Worm (Caenorhabditis elegans) whole organism, L2 larva: Measurements from ENCODE around the gene sox-3.
A peak's percentile ranks its signal among the peaks of the same experiment; 100 is the strongest.

Experiments used
- F13H6.1 ChIP-seq: sonication (generic microtip); optimal IDR thresholded peaks from 2 replicates; lab custom pipeline; 2016; ENCODE audit warnings: missing genetic modification characterization, missing compliant biosample characterization
- alr-1 ChIP-seq: fragments of 150-350 bp; optimal IDR thresholded peaks from 2 replicates; lab custom pipeline; 2014; ENCODE audit warnings: missing biosample characterization, missing genetic modification characterization
- ama-1 ChIP-seq: fragments of 150-350 bp; optimal IDR thresholded peaks from 2 replicates; lab custom pipeline; 2018; ENCODE audit warnings: inconsistent platforms
- blmp-1 ChIP-seq: sonication (generic microtip); optimal IDR thresholded peaks from 2 replicates; lab custom pipeline; 2017; ENCODE audit warnings: missing genetic modification characterization, mild to moderate bottlenecking, missing compliant biosample characterization, antibody characterized with exemption, moderate library complexity; ENCODE audit not compliant: insufficient read depth
- ceh-16 ChIP-seq: fragments of 150-350 bp; optimal IDR thresholded peaks from 2 replicates; lab custom pipeline; 2014; ENCODE audit warnings: missing biosample characterization, missing genetic modification characterization
- crh-2 ChIP-seq: sonication (generic microtip); optimal IDR thresholded peaks from 2 replicates; lab custom pipeline; 2017; ENCODE audit warnings: missing biosample characterization, missing genetic modification characterization
- dmd-4 ChIP-seq: sonication (generic microtip); optimal IDR thresholded peaks from 2 replicates; lab custom pipeline; 2017; ENCODE audit warnings: missing biosample characterization, missing genetic modification characterization
- egl-27 ChIP-seq: sonication (generic microtip); optimal IDR thresholded peaks from 3 replicates; lab custom pipeline; 2017; ENCODE audit warnings: missing biosample characterization, missing genetic modification reagents, missing genetic modification characterization
- elt-1 ChIP-seq: fragments of 150-350 bp; optimal IDR thresholded peaks from 2 replicates; lab custom pipeline; 2014; ENCODE audit warnings: missing biosample characterization, missing genetic modification characterization
- gmeb-1 ChIP-seq: fragments of 150-350 bp; optimal IDR thresholded peaks from 2 replicates; lab custom pipeline; 2014; ENCODE audit warnings: missing biosample characterization, missing genetic modification characterization
- lin-11 ChIP-seq: fragments of 150-350 bp; sonication (generic microtip); optimal IDR thresholded peaks from 2 replicates; lab custom pipeline; 2014; ENCODE audit warnings: missing biosample characterization, missing genetic modification characterization, inconsistent platforms, mixed read lengths
- lin-13 ChIP-seq: fragments of 150-350 bp; optimal IDR thresholded peaks from 2 replicates; lab custom pipeline; 2014; ENCODE audit warnings: missing biosample characterization, missing genetic modification reagents, missing genetic modification characterization
- lin-39 ChIP-seq: fragments of 150-350 bp; optimal IDR thresholded peaks from 2 replicates; lab custom pipeline; 2014; ENCODE audit warnings: missing biosample characterization, missing genetic modification reagents, missing genetic modification characterization
- mbf-1 ChIP-seq: sonication (generic microtip); optimal IDR thresholded peaks from 2 replicates; lab custom pipeline; 2017; ENCODE audit warnings: missing biosample characterization, missing genetic modification characterization
- mdl-1 ChIP-seq, 2 experiments: fragments of 150-350 bp in 1 of 2; sonication (generic microtip) in 1 of 2; optimal IDR thresholded peaks; 2 replicates each; lab custom pipeline; 2017; ENCODE audit warnings: missing biosample characterization in 2 of 2, missing genetic modification characterization in 2 of 2
- nhr-10 ChIP-seq: sonication (generic microtip); optimal IDR thresholded peaks from 2 replicates; lab custom pipeline; 2017; ENCODE audit warnings: missing biosample characterization, missing genetic modification characterization
- nhr-11 ChIP-seq: fragments of 150-350 bp; optimal IDR thresholded peaks from 2 replicates; lab custom pipeline; 2014; ENCODE audit warnings: missing biosample characterization, missing genetic modification characterization
- nhr-129 ChIP-seq: fragments of 150-350 bp; optimal IDR thresholded peaks from 2 replicates; lab custom pipeline; 2014; ENCODE audit warnings: missing biosample characterization, missing genetic modification characterization
- nhr-21 ChIP-seq: fragments of 150-350 bp; optimal IDR thresholded peaks from 2 replicates; lab custom pipeline; 2014; ENCODE audit warnings: missing biosample characterization, missing genetic modification characterization
- nhr-23 ChIP-seq: fragments of 150-350 bp; optimal IDR thresholded peaks from 2 replicates; lab custom pipeline; 2014; ENCODE audit warnings: missing biosample characterization, missing genetic modification reagents, missing genetic modification characterization
- nhr-237 ChIP-seq: fragments of 150-350 bp; optimal IDR thresholded peaks from 2 replicates; lab custom pipeline; 2014; ENCODE audit warnings: missing biosample characterization, missing genetic modification characterization
- nhr-6 ChIP-seq: fragments of 150-350 bp; optimal IDR thresholded peaks from 2 replicates; lab custom pipeline; 2014; ENCODE audit warnings: missing biosample characterization, missing genetic modification characterization
- peb-1 ChIP-seq: fragments of 150-350 bp; optimal IDR thresholded peaks from 2 replicates; lab custom pipeline; 2014; ENCODE audit warnings: missing biosample characterization, missing genetic modification characterization
- skn-1 ChIP-seq: sonication (generic microtip); optimal IDR thresholded peaks from 2 replicates; lab custom pipeline; 2017; ENCODE audit warnings: missing biosample characterization, missing genetic modification characterization
- sma-9 ChIP-seq, 2 experiments: fragments of 150-350 bp in 1 of 2; sonication (generic microtip) in 1 of 2; optimal IDR thresholded peaks; 2 replicates each; lab custom pipeline; 2014 to 2016; ENCODE audit warnings: missing genetic modification characterization in 2 of 2, mild to moderate bottlenecking in 1 of 2, missing biosample characterization in 1 of 2, missing compliant biosample characterization in 1 of 2, missing genetic modification reagents in 1 of 2, moderate library complexity in 1 of 2
- snpc-4 ChIP-seq: fragments of 150-350 bp; optimal IDR thresholded peaks from 2 replicates; lab custom pipeline; 2014; ENCODE audit warnings: missing biosample characterization, missing genetic modification characterization
- unc-39 ChIP-seq: fragments of 150-350 bp; optimal IDR thresholded peaks from 2 replicates; lab custom pipeline; 2014; ENCODE audit warnings: missing biosample characterization, missing genetic modification characterization
- zag-1 ChIP-seq: fragments of 150-350 bp; optimal IDR thresholded peaks from 2 replicates; lab custom pipeline; 2014; ENCODE audit warnings: missing biosample characterization, missing genetic modification characterization
- ztf-1 ChIP-seq: fragments of 200-800 bp; sonication (Bioruptor generic); conservative IDR thresholded peaks from 2 replicates; pipeline ENCODE4 v1.3.6; 2022; ENCODE audit warnings: missing genetic modification characterization, missing compliant biosample characterization
- ztf-11 ChIP-seq: sonication (generic microtip); optimal IDR thresholded peaks from 2 replicates; lab custom pipeline; 2017; ENCODE audit warnings: missing biosample characterization, missing genetic modification characterization
- ztf-4 ChIP-seq: fragments of 150-350 bp; optimal IDR thresholded peaks from 2 replicates; lab custom pipeline; 2014; ENCODE audit warnings: missing biosample characterization, missing genetic modification characterization

sox-3 gene

DNA sequence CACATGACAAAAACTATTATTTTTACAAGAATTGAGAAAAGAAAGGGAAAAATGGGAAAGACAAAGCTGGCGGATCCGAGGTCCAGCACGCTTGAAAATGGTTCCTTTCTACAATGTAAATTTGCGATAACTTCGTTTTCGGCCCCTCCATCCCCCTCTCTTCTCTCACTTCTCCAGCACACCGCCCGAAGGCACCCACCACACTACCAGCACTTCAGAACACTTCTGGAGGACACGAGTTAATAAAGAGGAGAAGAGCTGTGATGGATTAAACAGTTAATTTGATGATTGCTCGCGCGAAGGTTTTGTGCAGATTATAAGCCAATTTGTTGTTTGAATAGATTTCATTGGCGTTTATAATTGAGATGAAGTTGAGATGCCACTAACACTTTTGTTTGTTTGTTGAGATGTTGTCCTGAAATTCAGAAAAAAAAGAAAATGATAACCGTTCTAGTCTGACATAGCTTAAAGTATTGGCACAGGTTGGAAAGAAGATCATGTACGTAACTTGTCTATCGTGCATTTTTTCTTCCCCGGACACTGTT is 1.9 kb upstream of the sox-3 start:
- TF ChIP-seq snpc-4 (tag; lab: Kevin White, UChicago) (no peak), unc-39 (tag; lab: Kevin White, UChicago) (no peak), nhr-237 (tag; lab: Kevin White, UChicago) (no peak), nhr-21 (no peak), ztf-1 (GFP tag; lab: Robert Waterston, UW) (no peak), lin-39 (tag; lab: Kevin White, UChicago) (no peak), crh-2 (tag; lab: Kevin White, UChicago) (no peak)

ce11 chrX:14684406-14684927 is 8.3 kb downstream of the sox-3 start, which contains the start of gene csq-1:
Gene csq-1, plus strand, starts transcription at chrX:14684877.
- TF ChIP-seq nhr-129 (peak; percentile 40), F13H6.1 (peak; percentile 58), ceh-16 (tag; lab: Kevin White, UChicago) (no peak), zag-1 (no peak), nhr-21 (no peak), sma-9 (GFP tag; optimal IDR thresholded peaks at IDR 0.05; lab: Kevin White, UChicago) (peak; percentile 2), sma-9 (tag; optimal IDR thresholded peaks at IDR 0.05; lab: Kevin White, UChicago) (no peak), nhr-11 (no peak), blmp-1 (tag; lab: Kevin White, UChicago) (no peak), dmd-4 (tag; lab: Kevin White, UChicago) (no peak), nhr-237 (tag; lab: Kevin White, UChicago) (no peak), ztf-11 (tag; lab: Kevin White, UChicago) (no peak), nhr-6 (tag; lab: Kevin White, UChicago) (no peak), snpc-4 (tag; lab: Kevin White, UChicago) (no peak)

DNA sequence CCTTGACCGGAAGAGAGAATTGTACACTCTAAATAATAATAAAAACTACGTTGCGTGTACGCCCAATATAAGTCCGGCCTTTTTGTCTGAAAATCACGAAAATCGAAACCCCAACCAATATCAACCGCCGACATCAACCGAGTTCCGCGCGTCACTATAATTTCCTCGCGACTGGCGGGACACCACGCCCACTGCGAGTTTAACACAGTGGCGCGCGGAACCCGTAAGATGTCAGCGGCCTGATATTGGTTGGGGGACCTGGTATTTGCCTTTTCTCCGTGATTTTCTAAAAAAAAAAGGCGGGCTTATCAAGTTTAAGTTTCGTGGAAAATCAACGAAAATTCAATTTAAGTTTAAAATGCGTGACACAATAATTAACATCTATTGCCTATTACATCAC is 12.3 kb downstream of the sox-3 start:
- TF ChIP-seq elt-1 (no peak), snpc-4 (tag; lab: Kevin White, UChicago) (peak; percentile 81)
- TF ChIP-seq, all 48 proteins: peak for 1

- TF ChIP-seq dmd-4 (tag; lab: Kevin White, UChicago) (no peak), nhr-129 (no peak), gmeb-1 (no peak), ztf-4 (tag; lab: Kevin White, UChicago) (no peak), sma-9 (GFP tag; optimal IDR thresholded peaks at IDR 0.05; lab: Kevin White, UChicago) (no peak), sma-9 (tag; optimal IDR thresholded peaks at IDR 0.05; lab: Kevin White, UChicago) (no peak), lin-13 (GFP tag; lab: Kevin White, UChicago) (no peak), crh-2 (tag; lab: Kevin White, UChicago) (peak; percentile 5)
These were observed 13.8 kb downstream of the sox-3 start for ce11 chrX:14678983-14679382.

DNA sequence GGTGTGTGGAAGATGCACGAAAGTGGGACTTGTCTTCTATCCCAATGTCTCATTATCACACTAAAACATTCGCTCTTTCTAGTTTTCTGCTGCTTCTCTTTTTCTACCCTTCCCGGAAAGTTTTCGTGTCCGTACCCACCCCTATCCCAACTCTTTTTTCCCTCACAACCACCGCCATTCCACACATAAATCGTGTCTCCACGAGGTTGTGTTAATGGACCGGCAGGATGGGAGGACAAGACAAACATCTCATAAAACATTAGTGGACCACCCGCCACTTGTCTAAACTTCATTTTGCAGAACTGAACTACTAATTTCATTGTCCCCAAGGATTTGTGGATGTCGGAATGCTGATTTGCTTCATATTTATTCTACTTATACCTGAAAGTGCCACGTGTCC is 18.8 kb downstream of the sox-3 start, which contains the start of gene slt-1:
Gene slt-1 (plus strand): TSS at position 301 of the 400 bp plus-strand sequence.
- peak; percentile 19 for TF ChIP-seq F13H6.1
- TF ChIP-seq mdl-1 (tag; optimal IDR thresholded peaks at IDR 0.05; lab: Kevin White, UChicago) = no peak
- TF ChIP-seq nhr-129 = peak; percentile 17
- TF ChIP-seq nhr-6 (tag; lab: Kevin White, UChicago) = no peak

DNA sequence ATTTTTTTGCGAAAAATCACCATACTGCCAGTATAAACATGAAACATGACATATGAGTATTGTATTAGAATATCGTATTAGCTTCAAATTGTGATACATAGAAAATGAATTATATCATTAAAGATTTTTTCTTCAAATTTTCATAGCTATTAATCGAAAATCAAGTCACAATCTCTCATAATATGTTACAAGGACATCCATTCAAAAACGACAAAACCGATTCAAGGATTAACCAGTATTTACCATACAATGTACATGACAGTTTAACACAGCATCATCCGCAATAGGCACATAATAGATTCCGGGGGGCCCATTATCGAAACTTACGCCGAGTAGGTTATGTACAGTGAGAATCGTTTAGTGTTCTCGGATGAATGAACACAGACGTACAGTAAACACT is 21.5 kb downstream of the sox-3 start:
- TF ChIP-seq nhr-11 (no peak), alr-1 (no peak), snpc-4 (tag; lab: Kevin White, UChicago) (no peak), nhr-10 (tag; lab: Kevin White, UChicago) (no peak), nhr-23 (tag; lab: Kevin White, UChicago) (no peak), peb-1 (tag; lab: Kevin White, UChicago) (no peak)

DNA sequence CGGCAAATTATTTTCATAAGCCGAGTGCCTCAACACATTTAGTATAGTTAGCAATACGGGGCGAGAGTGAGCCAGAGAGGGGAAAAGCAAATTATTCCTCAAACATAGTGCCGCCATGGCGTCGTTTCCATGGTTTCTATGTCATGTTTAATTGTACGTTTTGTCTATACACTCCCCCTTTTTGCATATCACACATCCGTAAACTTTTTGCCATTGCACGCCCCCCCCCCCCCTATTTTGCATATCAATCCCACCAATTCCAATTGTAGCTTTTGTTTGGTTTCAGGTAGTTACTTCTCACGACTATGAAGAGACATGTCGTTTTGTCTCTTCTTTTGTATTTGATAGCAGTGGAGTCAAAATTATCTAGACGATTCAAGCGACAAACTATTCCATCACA is 28.8 kb downstream of the sox-3 start, which contains the start of gene C26G2.2:
Gene C26G2.2 (plus strand): TSS at position 301 of the 400 bp plus-strand sequence.
- TF ChIP-seq ama-1 (lab: Kevin White, UChicago) (no peak), nhr-237 (tag; lab: Kevin White, UChicago) (no peak), lin-11 (no peak), lin-39 (tag; lab: Kevin White, UChicago) (no peak), mdl-1 (tag; optimal IDR thresholded peaks at IDR 0.05; lab: Kevin White, UChicago) (no peak), ztf-1 (GFP tag; lab: Robert Waterston, UW) (no peak), egl-27 (no peak), skn-1 (no peak), mbf-1 (no peak), ztf-4 (tag; lab: Kevin White, UChicago) (no peak), unc-39 (tag; lab: Kevin White, UChicago) (no peak), gmeb-1 (no peak), F13H6.1 (no peak), peb-1 (tag; lab: Kevin White, UChicago) (no peak)
